Worm (Caenorhabditis elegans): ENCODE measurements around the gene ubxn-2.

DNA sequence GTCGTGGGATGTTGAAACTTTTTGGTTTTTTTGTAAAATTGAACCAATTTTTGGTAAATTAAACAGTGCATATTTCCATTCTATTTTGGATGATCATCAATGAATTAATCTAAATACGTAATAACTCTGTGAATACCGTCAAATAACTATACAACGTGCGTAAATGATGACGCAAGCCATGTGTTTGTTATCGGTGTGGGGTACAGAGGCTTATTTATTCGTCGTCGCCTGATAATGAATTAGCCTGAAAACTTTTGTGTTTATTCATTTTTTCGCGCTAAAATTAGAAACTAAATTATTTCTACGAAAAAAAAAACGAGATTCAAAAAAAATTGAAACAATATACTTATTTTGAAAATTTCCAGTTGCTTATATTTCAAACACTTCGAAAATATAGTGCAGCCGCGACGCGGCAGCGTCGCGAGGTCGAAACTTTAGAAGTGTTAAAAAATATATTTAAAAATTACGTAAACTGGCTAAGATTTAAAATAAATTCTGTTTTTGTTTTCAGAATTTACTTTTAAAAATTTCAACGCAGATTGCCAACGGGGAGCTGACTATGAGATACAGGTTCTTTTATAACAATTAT lies 23.3 kb upstream of the ubxn-2 start:
- TF ChIP-seq mxl-3 (GFP tag; optimal IDR thresholded peaks at IDR 0.05) (peak; percentile 31), nhr-10 (tag; optimal IDR thresholded peaks at IDR 0.05) (no peak), nhr-28 (tag; optimal IDR thresholded peaks at IDR 0.05) (peak; percentile 23), unc-130 (GFP tag; optimal IDR thresholded peaks at IDR 0.05) (no peak), lsy-2 (tag; optimal IDR thresholded peaks at IDR 0.05) (no peak), saeg-2 (GFP tag; IDR thresholded peaks at IDR 0.05) (no peak), skn-1 (tag; optimal IDR thresholded peaks at IDR 0.05) (no peak)
